Worm (Caenorhabditis elegans) whole organism, L2 larva: Measurements from ENCODE around the gene mnr-1.

Experiments
- C34F6.9 ChIP-seq: fragments of 150-350 bp; optimal IDR thresholded peaks from 2 replicates; lab custom pipeline; 2014; ENCODE audit warnings: missing biosample characterization, missing genetic modification characterization
- aly-2 ChIP-seq: fragments of 150-350 bp; optimal IDR thresholded peaks from 2 replicates; lab custom pipeline; 2014; ENCODE audit warnings: missing biosample characterization, missing genetic modification characterization
- ama-1 ChIP-seq: fragments of 150-350 bp; optimal IDR thresholded peaks from 2 replicates; lab custom pipeline; 2018; ENCODE audit warnings: inconsistent platforms
- dmd-4 ChIP-seq: sonication (generic microtip); optimal IDR thresholded peaks from 2 replicates; lab custom pipeline; 2017; ENCODE audit warnings: missing biosample characterization, missing genetic modification characterization
- egl-27 ChIP-seq: sonication (generic microtip); optimal IDR thresholded peaks from 3 replicates; lab custom pipeline; 2017; ENCODE audit warnings: missing biosample characterization, missing genetic modification reagents, missing genetic modification characterization
- elt-3 ChIP-seq: sonication (generic microtip); optimal IDR thresholded peaks from 2 replicates; lab custom pipeline; 2017; ENCODE audit warnings: missing biosample characterization, missing genetic modification characterization
- lin-13 ChIP-seq: fragments of 150-350 bp; optimal IDR thresholded peaks from 2 replicates; lab custom pipeline; 2014; ENCODE audit warnings: missing biosample characterization, missing genetic modification reagents, missing genetic modification characterization
- nhr-11 ChIP-seq: fragments of 150-350 bp; optimal IDR thresholded peaks from 2 replicates; lab custom pipeline; 2014; ENCODE audit warnings: missing biosample characterization, missing genetic modification characterization
- nhr-12 ChIP-seq: fragments of 150-350 bp; optimal IDR thresholded peaks from 2 replicates; lab custom pipeline; 2014; ENCODE audit warnings: missing biosample characterization, missing genetic modification characterization
- nhr-23 ChIP-seq: fragments of 150-350 bp; optimal IDR thresholded peaks from 2 replicates; lab custom pipeline; 2014; ENCODE audit warnings: missing biosample characterization, missing genetic modification reagents, missing genetic modification characterization
- nhr-6 ChIP-seq: fragments of 150-350 bp; optimal IDR thresholded peaks from 2 replicates; lab custom pipeline; 2014; ENCODE audit warnings: missing biosample characterization, missing genetic modification characterization
- unc-62 ChIP-seq: fragments of 150-350 bp; optimal IDR thresholded peaks from 2 replicates; lab custom pipeline; 2014; ENCODE audit warnings: missing biosample characterization, missing genetic modification reagents, missing genetic modification characterization
- zag-1 ChIP-seq: fragments of 150-350 bp; optimal IDR thresholded peaks from 2 replicates; lab custom pipeline; 2014; ENCODE audit warnings: missing biosample characterization, missing genetic modification characterization

- TF ChIP-seq unc-62 (no peak), C34F6.9 (no peak), aly-2 (tag; lab: Kevin White, UChicago) (no peak), ama-1 (lab: Kevin White, UChicago) (no peak), nhr-6 (tag; lab: Kevin White, UChicago) (no peak), egl-27 (tag; lab: Kevin White, UChicago) (no peak), elt-3 (tag; lab: Kevin White, UChicago) (no peak), dmd-4 (tag; lab: Kevin White, UChicago) (no peak), nhr-12 (no peak), nhr-23 (tag; lab: Kevin White, UChicago) (no peak), nhr-11 (no peak), zag-1 (tag; lab: Kevin White, UChicago) (no peak), lin-13 (GFP tag; lab: Kevin White, UChicago) (no peak)
These were observed 15.2 kb upstream of the mnr-1 start, which contains the start of gene srxa-14 for ce11 chrV:20639294-20639693.
